Fruit fly (Drosophila melanogaster): ENCODE results near the gene CG18731.
A peak's percentile ranks its signal among the peaks of the same experiment; 100 is the strongest.

The CG18731 gene

DNA sequence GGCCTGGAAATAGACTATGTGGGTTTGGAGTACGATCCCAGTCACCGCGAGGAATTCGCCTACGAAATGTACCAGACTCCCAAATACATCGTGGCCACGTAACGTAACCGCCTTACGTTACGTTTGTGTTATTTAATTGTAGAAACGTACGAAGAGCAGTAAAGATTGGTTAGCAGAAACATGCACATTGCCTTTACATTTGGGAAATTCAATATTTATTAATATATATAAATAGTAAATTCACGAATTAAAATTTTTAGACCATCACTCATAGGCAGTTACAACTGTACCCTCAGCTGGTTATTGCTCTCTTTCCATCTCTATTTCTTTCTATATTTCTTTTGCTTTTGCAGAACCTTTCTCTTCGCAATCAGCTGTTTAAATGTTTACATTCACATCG, 13.1 kb downstream of the CG18731 start, which contains the start of gene Gnpnat (continued):
- peak; percentile 68 for TF ChIP-seq CG13424 (tag; optimal IDR thresholded peaks at IDR 0.05)
- TF ChIP-seq da (GFP tag; optimal IDR thresholded peaks at IDR 0.05): no peak
- TF ChIP-seq CG2875 (GFP tag; optimal IDR thresholded peaks at IDR 0.05): peak; percentile 35
- TF ChIP-seq CG12236 (GFP tag; optimal IDR thresholded peaks at IDR 0.05): no peak
- TF ChIP-seq CG18599 (GFP tag; optimal IDR thresholded peaks at IDR 0.05): peak; percentile 81
- no peak for TF ChIP-seq CG7372 (GFP tag; IDR thresholded peaks at IDR 0.05)
- peak; percentile 48 for TF ChIP-seq CG17385 (GFP tag; optimal IDR thresholded peaks at IDR 0.05)
- peak; percentile 63 for TF ChIP-seq Sox102F (GFP tag; optimal IDR thresholded peaks at IDR 0.05)
- TF ChIP-seq Six4 (GFP tag; optimal IDR thresholded peaks at IDR 0.05): peak; percentile 55
- peak; percentile 41 for TF ChIP-seq CG10147 (GFP tag; optimal IDR thresholded peaks at IDR 0.05)
- no peak for TF ChIP-seq CG32532 (GFP tag; IDR thresholded peaks at IDR 0.05)
- TF ChIP-seq esg (GFP tag; conservative IDR thresholded peaks at IDR 0.05): no peak
- TF ChIP-seq caup (GFP tag; optimal IDR thresholded peaks at IDR 0.05; ENCODE audit: severe bottlenecking): peak; percentile 48
- no peak for TF ChIP-seq btn (GFP tag; optimal IDR thresholded peaks at IDR 0.05)
- TF ChIP-seq Hr39 (optimal IDR thresholded peaks at IDR 0.05): no peak
- no peak for TF ChIP-seq CG17612 (GFP tag; IDR thresholded peaks at IDR 0.05)
- TF ChIP-seq CG14667 (GFP tag; IDR thresholded peaks at IDR 0.05): no peak
- peak; percentile 46 for TF ChIP-seq CG9817 (tag; optimal IDR thresholded peaks at IDR 0.05)
- TF ChIP-seq hth (optimal IDR thresholded peaks at IDR 0.05): no peak
- no peak for TF ChIP-seq Atf3 (GFP tag; optimal IDR thresholded peaks at IDR 0.05)
- no peak for TF ChIP-seq cato (GFP tag; optimal IDR thresholded peaks at IDR 0.05; ENCODE audit: borderline replicate concordance)
- TF ChIP-seq Pdp1 (GFP tag; optimal IDR thresholded peaks at IDR 0.05): peak; percentile 17 to 32
- no peak for TF ChIP-seq nom (GFP tag; optimal IDR thresholded peaks at IDR 0.05)
- no peak for TF ChIP-seq pho (GFP tag; optimal IDR thresholded peaks at IDR 0.05)
- peak; percentile 42 for TF ChIP-seq CG15601 (tag; optimal IDR thresholded peaks at IDR 0.05)
- TF ChIP-seq Ravus (GFP tag; IDR thresholded peaks at IDR 0.05): no peak
- TF ChIP-seq MTF-1 (GFP tag; optimal IDR thresholded peaks at IDR 0.05; ENCODE audit: borderline replicate concordance): peak; percentile 24
- peak; percentile 66 for TF ChIP-seq Fer1 (GFP tag; optimal IDR thresholded peaks at IDR 0.05)
- TF ChIP-seq Aef1 (GFP tag; IDR thresholded peaks at IDR 0.05): no peak
- no peak for TF ChIP-seq CG8089 (GFP tag; optimal IDR thresholded peaks at IDR 0.05)
- no peak for TF ChIP-seq CG9609 (GFP tag; optimal IDR thresholded peaks at IDR 0.05)
- TF ChIP-seq Hr51 (GFP tag; optimal IDR thresholded peaks at IDR 0.05): peak in 1 of 2 experiments; percentile 57
- TF ChIP-seq oc (tag; optimal IDR thresholded peaks at IDR 0.05): peak; percentile 36
- peak; percentile 56 for TF ChIP-seq org-1 (GFP tag; optimal IDR thresholded peaks at IDR 0.05)
- TF ChIP-seq CG4282 (GFP tag; optimal IDR thresholded peaks at IDR 0.05): no peak
- no peak for TF ChIP-seq CG11696 (GFP tag; IDR thresholded peaks at IDR 0.05)
- TF ChIP-seq otp (GFP tag; IDR thresholded peaks at IDR 0.05): no peak
- peak; percentile 83 for TF ChIP-seq gem (tag; optimal IDR thresholded peaks at IDR 0.05)
- no peak for TF ChIP-seq sens-2 (GFP tag; IDR thresholded peaks at IDR 0.05)
- TF ChIP-seq ac (GFP tag; optimal IDR thresholded peaks at IDR 0.05): no peak
- TF ChIP-seq sna (GFP tag; IDR thresholded peaks at IDR 0.05; ENCODE audit: partially characterized antibody): no peak
- no peak for TF ChIP-seq CG11504 (tag; optimal IDR thresholded peaks at IDR 0.05)
- peak; percentile 26 for TF ChIP-seq CG13894 (tag; optimal IDR thresholded peaks at IDR 0.05)
- TF ChIP-seq pnt (GFP tag; optimal IDR thresholded peaks at IDR 0.05): no peak
- TF ChIP-seq CG2129 (GFP tag; IDR thresholded peaks at IDR 0.05; ENCODE audit: partially characterized antibody): no peak
- TF ChIP-seq CG11695 (GFP tag; IDR thresholded peaks at IDR 0.05): no peak
- TF ChIP-seq stwl (tag; optimal IDR thresholded peaks at IDR 0.05): no peak
- TF ChIP-seq CG13296 (GFP tag; optimal IDR thresholded peaks at IDR 0.05): peak; percentile 50
- peak; percentile 73 for TF ChIP-seq CG17359 (tag; optimal IDR thresholded peaks at IDR 0.05)
- no peak for TF ChIP-seq eve (GFP tag; optimal IDR thresholded peaks at IDR 0.05)
- TF ChIP-seq sima (GFP tag; optimal IDR thresholded peaks at IDR 0.05): no peak

Measured in whole organism, embryonic.